Worm (Caenorhabditis elegans) whole organism, L1 larva: ENCODE data around the gene srx-136.

Source experiments
- C34B4.2 ChIP-seq: sonication (generic microtip); optimal IDR thresholded peaks from 2 replicates; lab custom pipeline; 2017; ENCODE audit warnings: mild to moderate bottlenecking, missing genetic modification characterization, missing compliant biosample characterization
- aly-2 ChIP-seq: fragments of 150-350 bp; optimal IDR thresholded peaks from 2 replicates; lab custom pipeline; 2014; ENCODE audit warnings: missing biosample characterization, missing genetic modification characterization
- ces-1 ChIP-seq: fragments of 150-350 bp; optimal IDR thresholded peaks from 2 replicates; lab custom pipeline; 2014; ENCODE audit warnings: missing biosample characterization, missing genetic modification reagents, missing genetic modification characterization
- fos-1 ChIP-seq: fragments of 150-350 bp; optimal IDR thresholded peaks from 2 replicates; lab custom pipeline; 2014; ENCODE audit warnings: missing biosample characterization, missing genetic modification characterization
- lin-15B ChIP-seq: fragments of 150-350 bp; sonication (generic microtip); optimal IDR thresholded peaks from 3 replicates; lab custom pipeline; 2014; ENCODE audit warnings: missing biosample characterization, missing genetic modification characterization
- mdl-1 ChIP-seq, 2 experiments: fragments of 150-350 bp; optimal IDR thresholded peaks; 2 replicates each; lab custom pipeline; 2014 to 2017; ENCODE audit warnings: missing biosample characterization in 2 of 2, missing genetic modification characterization in 2 of 2, inconsistent platforms in 1 of 2
- nhr-11 ChIP-seq: fragments of 150-350 bp; optimal IDR thresholded peaks from 2 replicates; lab custom pipeline; 2014; ENCODE audit warnings: missing biosample characterization, missing genetic modification characterization
- nhr-77 ChIP-seq: fragments of 150-350 bp; optimal IDR thresholded peaks from 2 replicates; lab custom pipeline; 2014; ENCODE audit warnings: missing biosample characterization, missing genetic modification characterization
- skn-1 ChIP-seq: fragments of 150-350 bp; optimal IDR thresholded peaks from 2 replicates; lab custom pipeline; 2014; ENCODE audit warnings: missing biosample characterization, missing genetic modification characterization
- unc-62 ChIP-seq: fragments of 150-350 bp; optimal IDR thresholded peaks from 2 replicates; lab custom pipeline; 2014; ENCODE audit warnings: missing biosample characterization, missing genetic modification reagents, missing genetic modification characterization

- TF ChIP-seq mdl-1 (tag; optimal IDR thresholded peaks at IDR 0.05; lab: Kevin White, UChicago) (no peak), nhr-11 (tag; lab: Kevin White, UChicago) (no peak), skn-1 (no peak), aly-2 (no peak), ces-1 (GFP tag; lab: Kevin White, UChicago) (no peak), nhr-77 (no peak), unc-62 (GFP tag; lab: Kevin White, UChicago) (no peak), lin-15B (tag; lab: Kevin White, UChicago) (no peak), C34B4.2 (tag; lab: Kevin White, UChicago) (no peak), fos-1 (tag; lab: Kevin White, UChicago) (no peak)
Observed at ce11 chrV:13889516-13889915, 32.3 kb downstream of the srx-136 start, which contains the start of gene spp-12.
